Worm (Caenorhabditis elegans) whole organism, L3 larva: ENCODE data around the gene C26E6.1.

Source experiments
- R02D3.7 ChIP-seq: fragments of 150-350 bp; optimal IDR thresholded peaks from 2 replicates; lab custom pipeline; 2014; ENCODE audit warnings: missing biosample characterization, missing genetic modification characterization
- aly-2 ChIP-seq: fragments of 150-350 bp; optimal IDR thresholded peaks from 2 replicates; lab custom pipeline; 2014; ENCODE audit warnings: missing biosample characterization, missing genetic modification characterization
- nhr-11 ChIP-seq: fragments of 150-350 bp; optimal IDR thresholded peaks from 2 replicates; lab custom pipeline; 2014; ENCODE audit warnings: missing biosample characterization, missing genetic modification characterization
- ztf-11 ChIP-seq: fragments of 150-350 bp; optimal IDR thresholded peaks from 2 replicates; lab custom pipeline; 2014; ENCODE audit warnings: missing biosample characterization, missing genetic modification characterization
- ztf-4 ChIP-seq: fragments of 150-350 bp; optimal IDR thresholded peaks from 2 replicates; lab custom pipeline; 2014; ENCODE audit warnings: missing biosample characterization, missing genetic modification characterization

ce11 chrIII:4924134-4924533 is 32.5 kb upstream of the C26E6.1 start:
- no peak for TF ChIP-seq ztf-4 (tag; lab: Kevin White, UChicago)
- no peak for TF ChIP-seq nhr-11 (tag; lab: Kevin White, UChicago)
- no peak for TF ChIP-seq aly-2 (tag; lab: Kevin White, UChicago)
- TF ChIP-seq R02D3.7 (tag; lab: Kevin White, UChicago) = no peak
- TF ChIP-seq ztf-11 = no peak
